Worm (Caenorhabditis elegans) whole organism, young adult: ENCODE results near the gene Y55H10A.2.

Experiments used
- B0261.1 ChIP-seq: sonication (generic microtip); optimal IDR thresholded peaks from 2 replicates; lab custom pipeline; 2016; ENCODE audit warnings: mild to moderate bottlenecking, missing genetic modification characterization, moderate library complexity, missing compliant biosample characterization
- C06A6.2 ChIP-seq: fragments of 200-800 bp; sonication (Bioruptor generic); conservative IDR thresholded peaks from 2 replicates; pipeline ENCODE4 v1.3.6; 2022; ENCODE audit warnings: missing genetic modification characterization, missing compliant biosample characterization
- F10E7.11 ChIP-seq: sonication (generic microtip); optimal IDR thresholded peaks from 2 replicates; lab custom pipeline; 2017; ENCODE audit warnings: mild to moderate bottlenecking, missing genetic modification characterization, moderate library complexity, missing compliant biosample characterization
- F52B5.7 ChIP-seq: sonication (generic microtip); optimal IDR thresholded peaks from 2 replicates; lab custom pipeline; 2016; ENCODE audit warnings: mild to moderate bottlenecking, missing genetic modification characterization, missing compliant biosample characterization
- F55B11.4 ChIP-seq: sonication (generic microtip); optimal IDR thresholded peaks from 2 replicates; lab custom pipeline; 2016; ENCODE audit warnings: missing compliant biosample characterization, missing genetic modification characterization, borderline replicate concordance; ENCODE audit not compliant: insufficient read depth
- K12H6.12 ChIP-seq: fragments of 200-800 bp; sonication (Bioruptor generic); optimal IDR thresholded peaks from 2 replicates; lab custom pipeline; 2018; ENCODE audit warnings: mild to moderate bottlenecking, missing genetic modification characterization, missing compliant biosample characterization
- Y53F4B.3 ChIP-seq: fragments of 200-800 bp; sonication (Bioruptor generic); IDR thresholded peaks from 2 replicates; pipeline ENCODE4 v1.3.6; 2022; ENCODE audit warnings: missing genetic modification reagents, missing genetic modification characterization, missing compliant biosample characterization
- bed-2 ChIP-seq: fragments of 200-800 bp; sonication (Bioruptor generic); IDR thresholded peaks from 2 replicates; pipeline ENCODE4 v1.3.6; 2022; ENCODE audit warnings: missing genetic modification reagents, missing genetic modification characterization, missing compliant biosample characterization
- madf-8 ChIP-seq: fragments of 200-800 bp; sonication (Bioruptor generic); conservative IDR thresholded peaks from 2 replicates; pipeline ENCODE4 v1.3.6; 2022; ENCODE audit warnings: missing genetic modification reagents, missing genetic modification characterization, missing compliant biosample characterization
- nfya-1 ChIP-seq: sonication (generic microtip); optimal IDR thresholded peaks from 2 replicates; lab custom pipeline; 2017; ENCODE audit warnings: antibody characterized with exemption, missing compliant biosample characterization, missing genetic modification characterization, borderline replicate concordance; ENCODE audit not compliant: insufficient read depth
- sea-2 ChIP-seq: fragments of 200-800 bp; sonication (Bioruptor generic); IDR thresholded peaks from 2 replicates; pipeline ENCODE4 v1.3.6; 2022; ENCODE audit warnings: missing genetic modification characterization, missing compliant biosample characterization
- snpc-1.3 ChIP-seq: sonication (generic microtip); optimal IDR thresholded peaks from 2 replicates; lab custom pipeline; 2017; ENCODE audit warnings: missing genetic modification characterization, mild to moderate bottlenecking, missing compliant biosample characterization, antibody characterized with exemption, moderate library complexity, missing genotype, missing genetic modification reagents; ENCODE audit not compliant: insufficient read depth
- snpc-4 ChIP-seq, 5 experiments: fragments of 150-350 bp in 1 of 5; sonication (generic microtip) in 4 of 5; optimal IDR thresholded peaks; 2 replicates each; lab custom pipeline; 2014 to 2018; ENCODE audit warnings: missing genetic modification characterization in 5 of 5, missing biosample characterization in 3 of 5, antibody characterized with exemption in 2 of 5, mild to moderate bottlenecking in 2 of 5, missing compliant biosample characterization in 2 of 5, missing genotype in 2 of 5, moderate library complexity in 2 of 5, missing genetic modification reagents in 1 of 5
- tlf-1 ChIP-seq: fragments of 200-800 bp; sonication (Bioruptor generic); optimal IDR thresholded peaks from 2 replicates; lab custom pipeline; 2018; ENCODE audit warnings: mild to moderate bottlenecking, missing genetic modification characterization, missing compliant biosample characterization

- no peak for TF ChIP-seq K12H6.12
- TF ChIP-seq bed-2: no peak
- TF ChIP-seq snpc-4 (GFP tag; optimal IDR thresholded peaks at IDR 0.05; lab: Kevin White, UChicago): no peak
- TF ChIP-seq snpc-4 (tag; optimal IDR thresholded peaks at IDR 0.05; lab: Kevin White, UChicago): no peak
- no peak for TF ChIP-seq Y53F4B.3 (GFP tag; lab: Robert Waterston, UW)
- TF ChIP-seq F55B11.4 (tag; lab: Kevin White, UChicago): no peak
- no peak for TF ChIP-seq C06A6.2 (GFP tag; lab: Robert Waterston, UW)
- TF ChIP-seq F10E7.11: no peak
- TF ChIP-seq madf-8 (GFP tag; lab: Robert Waterston, UW): no peak
- TF ChIP-seq sea-2 (GFP tag; lab: Robert Waterston, UW): no peak
- no peak for TF ChIP-seq snpc-1.3 (tag; lab: Kevin White, UChicago)
- no peak for TF ChIP-seq nfya-1 (tag; lab: Kevin White, UChicago)
- TF ChIP-seq F52B5.7 (tag; lab: Kevin White, UChicago): no peak
- TF ChIP-seq tlf-1 (GFP tag; lab: Kevin White, UChicago): no peak
- no peak for TF ChIP-seq B0261.1 (tag; lab: Kevin White, UChicago)
Observed at ce11 chrIV:3415383-3415782, 52.1 kb downstream of the Y55H10A.2 start, which contains the start of gene lgc-9.
